Worm (Caenorhabditis elegans): Measurements from ENCODE around the gene C25D7.5.

DNA sequence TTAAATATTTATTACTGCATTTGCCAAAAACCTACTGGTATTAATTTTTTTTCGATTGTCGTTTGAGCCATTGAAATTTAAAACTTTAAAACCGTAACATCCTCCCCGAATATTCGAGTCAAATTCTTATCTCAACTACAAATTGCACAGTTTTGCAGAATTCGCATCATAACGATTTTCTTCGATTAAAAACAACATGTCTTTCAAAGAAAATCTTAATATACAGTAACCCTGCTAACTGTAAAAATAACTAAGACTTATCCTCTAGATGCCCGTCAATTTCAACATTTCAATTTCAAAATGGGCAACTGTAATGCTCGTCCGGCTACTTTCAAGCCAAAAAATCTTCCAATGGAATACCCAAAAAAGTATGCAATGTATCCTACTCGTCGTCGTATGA is 31.7 kb upstream of the C25D7.5 start, which contains the start of gene F14H8.5:
- TF ChIP-seq snpc-3.4 (tag; optimal IDR thresholded peaks at IDR 0.05) = no peak
- TF ChIP-seq ztf-25 (GFP tag; IDR thresholded peaks at IDR 0.05) = no peak
- no peak for TF ChIP-seq gei-17 (GFP tag; optimal IDR thresholded peaks at IDR 0.05)
- TF ChIP-seq unc-62 (GFP tag; optimal IDR thresholded peaks at IDR 0.05) = no peak
- no peak for TF ChIP-seq lin-26 (GFP tag; IDR thresholded peaks at IDR 0.05)
- no peak for TF ChIP-seq ets-4 (GFP tag; optimal IDR thresholded peaks at IDR 0.05)
- TF ChIP-seq B0261.1 (tag; optimal IDR thresholded peaks at IDR 0.05) = no peak
- no peak for TF ChIP-seq lin-35 (GFP tag; optimal IDR thresholded peaks at IDR 0.05)
- no peak for TF ChIP-seq unc-130 (GFP tag; optimal IDR thresholded peaks at IDR 0.05)
- TF ChIP-seq snpc-1.3 (tag; optimal IDR thresholded peaks at IDR 0.05; ENCODE audit: insufficient read depth) = no peak
- no peak for TF ChIP-seq madf-6 (GFP tag; IDR thresholded peaks at IDR 0.05)
- no peak for TF ChIP-seq K12H6.12 (tag; optimal IDR thresholded peaks at IDR 0.05)
- TF ChIP-seq die-1 (tag; optimal IDR thresholded peaks at IDR 0.05) = no peak
- TF ChIP-seq snpc-4 (GFP tag; optimal IDR thresholded peaks at IDR 0.05) = no peak
- TF ChIP-seq snpc-4 (tag; optimal IDR thresholded peaks at IDR 0.05) = no peak

All from whole organism, young adult.